Fruit fly (Drosophila melanogaster): ENCODE measurements around the gene CG31800.

Gene CG31800

DNA sequence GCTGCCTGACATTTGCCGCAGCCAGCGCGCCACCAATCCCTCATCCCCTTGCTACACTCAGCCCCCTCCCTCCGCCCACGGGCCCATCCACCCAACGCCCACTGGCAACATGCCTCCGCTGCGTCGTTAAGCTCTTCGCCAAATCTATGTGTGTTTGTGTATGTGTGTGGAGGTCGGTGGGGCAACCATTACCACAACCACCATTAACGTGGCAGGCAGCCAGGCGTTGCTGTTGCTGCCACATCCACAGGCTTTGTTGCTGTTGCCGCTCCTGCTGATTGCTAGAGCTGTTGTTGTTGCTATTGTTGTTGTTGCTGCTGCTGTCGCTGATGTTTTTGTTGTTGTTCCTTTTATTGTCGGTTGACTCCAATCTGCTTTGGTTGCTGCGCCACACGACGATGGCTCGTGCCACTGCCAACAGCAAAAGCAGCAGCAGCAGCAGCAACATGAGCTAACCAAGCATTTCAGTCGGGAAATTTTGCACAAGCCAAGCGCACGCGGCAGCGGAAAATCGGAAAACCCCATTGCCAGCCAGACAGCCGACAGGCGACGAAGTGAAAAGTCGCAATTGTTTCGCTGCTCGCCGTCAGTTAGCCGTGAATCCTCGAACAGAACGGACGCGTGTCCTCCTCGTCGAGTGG is 7.0 kb downstream of the CG31800 start, which contains the start of gene Sidpn:
Gene Sidpn (plus strand): TSS at position 465 of the 641 bp plus-strand sequence.
- no peak for TF ChIP-seq Myc (optimal IDR thresholded peaks at IDR 0.05)
- no peak for TF ChIP-seq h (optimal IDR thresholded peaks at IDR 0.05)
- TF ChIP-seq Sin3A (optimal IDR thresholded peaks at IDR 0.05), result no peak
- no peak for TF ChIP-seq insv (optimal IDR thresholded peaks at IDR 0.05)
- TF ChIP-seq ttk (optimal IDR thresholded peaks at IDR 0.05), result no peak
- no peak for TF ChIP-seq psq (optimal IDR thresholded peaks at IDR 0.05)

DNA sequence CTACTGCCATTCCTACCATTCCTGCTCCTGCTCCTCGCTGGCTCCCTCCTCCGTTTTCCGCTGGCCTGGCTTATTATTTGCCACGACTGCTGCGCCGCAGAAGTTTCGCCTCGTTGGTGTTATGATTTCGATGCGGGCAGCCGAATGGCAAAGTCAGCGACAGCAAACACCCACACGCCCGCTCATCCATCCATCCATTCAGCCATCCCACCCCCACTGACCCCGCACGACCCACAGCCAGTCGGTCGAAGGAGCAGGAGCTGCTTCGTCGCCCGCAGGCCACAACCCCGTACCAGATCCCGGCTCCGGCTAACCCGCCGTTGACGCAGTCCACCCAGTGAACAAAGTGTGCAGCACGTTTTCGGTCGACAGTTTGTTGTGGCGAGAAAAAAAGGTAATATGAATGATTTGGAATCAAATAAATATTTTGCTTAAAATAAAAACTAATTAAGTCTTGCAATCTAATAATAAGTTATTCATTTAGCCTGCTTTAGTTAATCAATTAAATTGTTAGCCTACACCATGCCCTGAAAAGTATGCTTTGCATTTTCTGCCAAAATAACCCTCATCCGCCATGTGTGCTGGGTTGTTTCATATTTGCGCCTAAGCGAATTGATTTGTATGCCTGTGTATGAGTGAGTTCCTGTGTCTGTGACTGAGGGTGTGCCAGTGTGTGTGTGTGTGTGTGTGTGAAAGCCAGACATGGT is 7.7 kb downstream of the CG31800 start:
- no peak for TF ChIP-seq h (optimal IDR thresholded peaks at IDR 0.05)
- TF ChIP-seq Myc (optimal IDR thresholded peaks at IDR 0.05), result no peak
- no peak for TF ChIP-seq Sin3A (optimal IDR thresholded peaks at IDR 0.05)
- no peak for TF ChIP-seq insv (optimal IDR thresholded peaks at IDR 0.05)
- no peak for TF ChIP-seq psq (optimal IDR thresholded peaks at IDR 0.05)
- TF ChIP-seq ttk (optimal IDR thresholded peaks at IDR 0.05), result no peak

DNA sequence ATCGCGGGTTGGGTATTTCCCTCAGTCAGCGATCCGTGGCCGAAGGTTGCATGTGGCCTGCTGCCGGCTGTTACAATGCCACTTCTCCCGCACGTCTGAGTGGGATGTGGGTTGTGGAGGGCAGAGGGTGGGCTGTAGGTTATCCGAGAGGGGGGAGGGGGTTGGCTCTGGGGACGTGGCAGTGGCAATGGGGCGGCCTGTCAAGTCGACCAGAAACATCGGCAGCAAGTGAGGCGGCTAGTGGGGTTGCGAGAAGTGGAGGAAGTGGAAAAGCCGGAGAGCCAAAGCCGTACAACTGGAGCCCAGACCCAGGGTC is 9.7 kb downstream of the CG31800 start:
- TF ChIP-seq h (optimal IDR thresholded peaks at IDR 0.05) (no peak), ttk (optimal IDR thresholded peaks at IDR 0.05) (no peak), Sin3A (optimal IDR thresholded peaks at IDR 0.05) (no peak), insv (optimal IDR thresholded peaks at IDR 0.05) (no peak)

DNA sequence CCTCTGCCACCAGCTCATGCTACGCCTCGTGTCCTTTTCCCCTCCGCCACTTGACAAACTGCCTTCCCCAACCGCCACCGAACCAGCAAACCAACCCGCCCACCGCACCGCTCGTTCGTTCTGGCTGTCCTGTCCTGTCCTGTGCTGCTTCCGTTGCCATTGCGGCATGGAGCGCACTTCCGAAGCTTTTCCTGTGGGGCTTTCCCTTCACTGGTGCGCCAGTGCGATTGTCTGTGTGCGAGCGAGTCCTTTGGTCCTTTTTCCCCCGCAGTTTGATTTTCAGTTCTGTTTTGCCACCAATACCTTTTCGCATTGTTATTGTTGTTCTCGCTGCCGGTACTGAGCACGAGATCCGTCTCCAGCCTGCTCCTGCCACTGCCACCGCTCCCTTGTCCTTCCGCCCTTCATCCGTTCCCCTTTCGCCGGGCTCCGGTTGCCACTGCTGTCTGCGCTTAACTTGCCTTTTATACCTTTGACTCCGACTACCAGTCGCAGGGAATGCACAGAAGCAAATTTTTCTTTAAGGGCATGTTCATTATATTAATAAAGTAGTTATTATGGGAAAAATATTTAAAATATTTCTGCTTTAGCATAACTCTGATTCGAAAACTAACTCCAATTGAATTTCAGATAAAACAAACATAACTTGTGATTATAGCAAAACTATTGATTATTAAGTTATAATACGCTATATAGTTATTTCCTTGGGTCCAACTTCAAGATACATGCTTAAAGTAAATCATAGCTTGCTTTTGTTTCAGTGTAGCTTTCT is 10.2 kb downstream of the CG31800 start:
- TF ChIP-seq Sin3A (optimal IDR thresholded peaks at IDR 0.05) (no peak), insv (optimal IDR thresholded peaks at IDR 0.05) (no peak), ttk (optimal IDR thresholded peaks at IDR 0.05) (no peak), h (optimal IDR thresholded peaks at IDR 0.05) (no peak), Myc (optimal IDR thresholded peaks at IDR 0.05) (no peak), psq (optimal IDR thresholded peaks at IDR 0.05) (no peak)

DNA sequence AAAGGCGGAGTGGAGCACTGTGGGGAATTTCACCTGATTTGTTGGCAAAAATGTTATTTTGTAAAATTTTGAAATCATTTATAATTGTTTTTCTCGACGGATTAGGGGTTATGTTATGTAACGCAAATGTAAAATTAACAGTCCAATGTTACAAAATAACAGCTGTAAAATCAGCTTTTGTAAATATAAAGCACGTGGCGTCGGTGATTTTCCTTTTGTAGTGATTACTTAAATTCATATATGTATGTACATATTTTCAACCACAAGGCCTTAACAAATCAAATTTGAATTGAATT is 12.2 kb downstream of the CG31800 start, which contains the start of gene CG15172:
Gene CG15172 (plus strand): TSS at position 197 of the 296 bp plus-strand sequence.
- TF ChIP-seq Sin3A (optimal IDR thresholded peaks at IDR 0.05) (no peak), Myc (optimal IDR thresholded peaks at IDR 0.05) (no peak), ttk (optimal IDR thresholded peaks at IDR 0.05) (no peak), h (optimal IDR thresholded peaks at IDR 0.05) (no peak), psq (optimal IDR thresholded peaks at IDR 0.05) (no peak), insv (optimal IDR thresholded peaks at IDR 0.05) (no peak)

DNA sequence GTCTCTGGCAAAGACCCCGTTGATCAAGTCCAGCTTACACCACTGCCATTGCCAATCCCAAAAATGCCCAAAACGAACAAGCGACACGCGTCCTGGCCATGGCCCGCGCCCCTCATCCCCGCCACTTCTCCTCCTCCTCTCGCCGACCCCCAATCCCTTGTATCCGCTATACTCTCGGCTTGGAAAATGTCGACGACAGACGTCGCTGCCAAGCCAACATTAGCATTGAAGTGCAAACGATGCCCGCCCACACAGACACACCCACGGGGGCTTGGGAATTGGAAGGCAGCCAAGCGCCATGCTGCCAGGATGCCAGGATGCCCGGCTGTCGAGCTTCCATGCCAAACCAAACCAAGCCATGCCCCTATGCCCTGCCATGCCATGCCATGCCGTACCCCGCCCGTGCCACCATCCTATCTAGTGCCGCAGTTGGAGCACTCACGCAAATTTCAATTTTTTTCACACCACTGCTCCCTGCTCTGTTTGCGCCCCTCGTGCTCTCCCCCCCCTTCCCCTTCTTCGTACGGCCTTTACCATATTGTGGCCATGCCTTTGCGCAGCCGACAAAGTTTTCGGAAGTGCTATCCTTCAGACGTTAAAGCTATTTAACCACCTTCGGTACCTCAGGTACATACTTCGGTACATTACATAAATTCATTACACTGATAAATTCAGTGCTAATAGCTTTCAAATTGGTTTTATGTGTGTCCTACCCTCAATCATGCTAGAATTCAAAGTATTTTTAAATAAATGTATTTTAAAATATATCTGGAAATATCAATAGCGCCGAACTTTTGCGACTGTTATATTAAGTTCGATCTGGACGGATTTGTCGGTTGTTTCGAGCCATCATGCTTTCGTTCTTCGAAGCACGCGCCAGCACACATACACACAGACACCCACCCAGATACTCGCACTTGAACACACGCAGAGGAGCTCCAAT is 12.8 kb downstream of the CG31800 start:
- no peak for TF ChIP-seq ttk (optimal IDR thresholded peaks at IDR 0.05)
- no peak for TF ChIP-seq Sin3A (optimal IDR thresholded peaks at IDR 0.05)
- no peak for TF ChIP-seq h (optimal IDR thresholded peaks at IDR 0.05)
- TF ChIP-seq Myc (optimal IDR thresholded peaks at IDR 0.05), result no peak
- no peak for TF ChIP-seq psq (optimal IDR thresholded peaks at IDR 0.05)
- TF ChIP-seq insv (optimal IDR thresholded peaks at IDR 0.05), result no peak

DNA sequence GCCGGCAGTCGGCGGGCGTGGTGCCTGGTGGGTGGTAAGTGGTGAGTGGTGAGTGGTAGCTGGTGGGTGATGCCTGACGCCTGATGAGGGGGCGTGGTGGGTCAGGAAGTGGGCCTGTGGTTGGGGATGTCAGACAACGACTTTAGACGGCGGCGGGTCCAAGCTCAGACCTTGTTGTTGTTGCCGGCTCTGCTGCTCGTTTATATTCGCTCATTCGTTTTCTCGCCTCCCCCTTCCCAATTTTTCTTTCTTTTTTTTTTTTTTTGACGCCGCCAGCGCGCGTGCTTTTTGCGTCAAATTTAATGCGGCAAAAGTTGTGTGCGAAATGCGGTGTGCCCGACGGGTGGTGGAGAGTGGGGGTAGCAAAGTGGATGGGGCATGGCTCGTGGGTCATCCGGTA is 14.7 kb downstream of the CG31800 start:
- TF ChIP-seq Sin3A (optimal IDR thresholded peaks at IDR 0.05) (no peak), insv (optimal IDR thresholded peaks at IDR 0.05) (no peak), h (optimal IDR thresholded peaks at IDR 0.05) (no peak), psq (optimal IDR thresholded peaks at IDR 0.05) (no peak), ttk (optimal IDR thresholded peaks at IDR 0.05) (no peak), Myc (optimal IDR thresholded peaks at IDR 0.05) (no peak)

DNA sequence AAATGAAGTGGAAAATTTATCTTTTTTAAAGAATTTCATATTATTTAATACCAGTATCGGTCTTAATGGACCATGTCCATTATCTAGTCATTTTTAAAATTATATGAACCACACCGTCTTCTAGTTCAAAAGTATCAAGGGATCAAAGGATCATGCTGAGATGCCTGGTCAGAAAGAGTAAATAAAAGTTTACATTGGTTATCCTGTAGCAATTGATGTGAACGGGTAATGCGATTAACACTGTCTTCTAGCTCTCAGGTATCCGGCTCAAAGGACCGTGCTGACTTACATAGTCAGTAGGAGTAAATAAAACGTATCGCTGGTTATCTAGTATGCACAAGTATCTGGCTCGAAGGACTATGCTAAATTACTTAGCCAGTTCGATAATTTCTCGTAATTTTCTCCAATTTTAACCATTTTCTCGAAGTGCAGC is 15.2 kb downstream of the CG31800 start:
- TF ChIP-seq Sin3A (optimal IDR thresholded peaks at IDR 0.05) (no peak), insv (optimal IDR thresholded peaks at IDR 0.05) (no peak), h (optimal IDR thresholded peaks at IDR 0.05) (no peak), ttk (optimal IDR thresholded peaks at IDR 0.05) (no peak), psq (optimal IDR thresholded peaks at IDR 0.05) (no peak), Myc (optimal IDR thresholded peaks at IDR 0.05) (no peak)

DNA sequence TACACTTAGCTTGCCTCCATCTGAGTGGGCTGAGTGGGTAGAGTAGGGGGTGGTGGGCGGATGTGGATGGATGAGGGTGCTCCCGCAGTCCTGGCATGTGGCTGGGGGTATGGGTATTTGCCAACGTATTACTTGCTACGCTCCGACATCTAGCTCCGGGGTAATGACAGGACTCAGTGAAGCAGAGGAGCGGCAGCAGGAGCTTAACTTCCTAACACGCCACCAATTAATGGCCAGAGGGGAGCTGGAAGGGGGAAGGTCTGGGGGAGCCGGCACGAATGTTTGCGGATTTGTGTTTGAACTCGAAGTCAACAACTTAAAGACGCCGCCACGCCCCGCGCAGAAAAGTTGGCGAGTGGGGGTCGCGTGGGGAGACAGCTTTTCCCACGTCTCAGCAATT is 16.1 kb downstream of the CG31800 start:
- no peak for TF ChIP-seq ttk (optimal IDR thresholded peaks at IDR 0.05)

DNA sequence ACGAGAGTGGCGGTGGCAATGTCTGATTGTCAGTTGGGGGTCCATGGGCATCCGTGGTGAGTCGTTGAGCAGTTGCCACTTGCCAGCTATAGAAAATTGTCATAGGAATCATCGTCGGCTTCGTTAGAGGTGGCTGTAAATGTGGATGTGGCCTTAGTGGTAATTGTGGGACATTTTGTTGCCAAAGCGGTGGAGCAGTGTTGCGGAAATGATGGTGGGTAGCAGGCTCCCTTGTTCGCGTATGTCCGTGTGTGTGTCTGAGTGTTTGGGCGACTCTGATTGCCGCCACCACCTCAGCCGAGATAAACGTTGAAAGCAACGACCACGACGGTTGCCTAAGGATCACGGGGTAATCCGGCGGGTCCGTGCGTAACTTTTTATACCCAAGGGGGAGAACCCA is 17.3 kb downstream of the CG31800 start:
- TF ChIP-seq psq (optimal IDR thresholded peaks at IDR 0.05) (no peak), Myc (optimal IDR thresholded peaks at IDR 0.05) (no peak), ttk (optimal IDR thresholded peaks at IDR 0.05) (no peak), h (optimal IDR thresholded peaks at IDR 0.05) (no peak), insv (optimal IDR thresholded peaks at IDR 0.05) (no peak), Sin3A (optimal IDR thresholded peaks at IDR 0.05) (no peak)

DNA sequence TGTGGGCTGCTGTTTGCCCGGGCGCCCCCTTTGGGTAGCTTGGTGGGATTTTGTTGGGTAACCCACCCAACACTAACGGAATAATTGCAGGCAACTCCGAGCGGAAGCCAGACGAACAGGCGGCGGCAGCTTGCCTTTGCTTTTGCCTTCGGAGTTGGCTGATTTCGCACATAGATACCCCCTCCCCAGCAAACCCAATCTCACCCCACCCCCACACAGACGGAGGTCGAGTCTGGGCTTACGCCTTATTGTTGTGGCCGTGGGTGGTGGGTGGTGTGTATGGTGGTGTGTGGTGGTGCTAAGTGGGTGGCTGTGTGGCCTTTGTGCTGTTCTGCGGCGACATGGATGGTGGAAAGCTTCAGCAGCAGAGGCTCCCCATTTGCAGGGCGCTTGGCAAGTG is 18.7 kb downstream of the CG31800 start:
- no peak for TF ChIP-seq psq (optimal IDR thresholded peaks at IDR 0.05)
- no peak for TF ChIP-seq insv (optimal IDR thresholded peaks at IDR 0.05)
- TF ChIP-seq h (optimal IDR thresholded peaks at IDR 0.05), result no peak
- TF ChIP-seq ttk (optimal IDR thresholded peaks at IDR 0.05), result no peak
- no peak for TF ChIP-seq Sin3A (optimal IDR thresholded peaks at IDR 0.05)
- TF ChIP-seq Myc (optimal IDR thresholded peaks at IDR 0.05), result no peak
